Worm (Caenorhabditis elegans) whole organism, L4 larva: ENCODE results near the gene H37A05.2.

ENCODE experiments used
- T20F7.1 ChIP-seq: fragments of 200-800 bp; sonication (Bioruptor generic); optimal IDR thresholded peaks from 2 replicates; lab custom pipeline; 2018; ENCODE audit warnings: mild to moderate bottlenecking, missing genetic modification characterization, missing compliant biosample characterization
- T26A8.4 ChIP-seq: fragments of 200-800 bp; sonication (Bioruptor generic); IDR thresholded peaks from 2 replicates; pipeline ENCODE4 v1.3.6; 2022; ENCODE audit warnings: missing genetic modification characterization, missing compliant biosample characterization
- Y48G9A.11 ChIP-seq: fragments of 200-800 bp; sonication (Bioruptor generic); IDR thresholded peaks from 2 replicates; pipeline ENCODE4 v1.3.6; 2022; ENCODE audit warnings: missing genetic modification reagents, missing genetic modification characterization, missing compliant biosample characterization
- aha-1 ChIP-seq: fragments of 150-350 bp; peaks from one replicate; lab custom pipeline; 2014; ENCODE audit warnings: missing biosample characterization, missing genetic modification characterization
- aly-2 ChIP-seq: sonication (generic microtip); optimal IDR thresholded peaks from 2 replicates; lab custom pipeline; 2018; ENCODE audit warnings: missing biosample characterization, missing genetic modification characterization
- cey-2 ChIP-seq: sonication (generic microtip); optimal IDR thresholded peaks from 3 replicates; lab custom pipeline; 2017; ENCODE audit warnings: missing genetic modification characterization, mild to moderate bottlenecking, missing compliant biosample characterization, antibody characterized with exemption, borderline replicate concordance; ENCODE audit not compliant: insufficient read depth
- daf-12 ChIP-seq: fragments of 150-350 bp; optimal IDR thresholded peaks from 2 replicates; lab custom pipeline; 2014; ENCODE audit warnings: missing biosample characterization, missing genetic modification reagents, missing genetic modification characterization
- dmd-6 ChIP-seq: fragments of 200-800 bp; sonication (Bioruptor generic); IDR thresholded peaks from 2 replicates; pipeline ENCODE4 v1.3.6; 2022; ENCODE audit warnings: missing genetic modification reagents, missing genetic modification characterization, missing compliant biosample characterization
- dpl-1 ChIP-seq: fragments of 150-350 bp; optimal IDR thresholded peaks from 2 replicates; lab custom pipeline; 2014; ENCODE audit warnings: missing biosample characterization, missing genetic modification reagents, missing genetic modification characterization
- dve-1 ChIP-seq: sonication (generic microtip); optimal IDR thresholded peaks from 2 replicates; lab custom pipeline; 2017; ENCODE audit warnings: antibody characterized with exemption, mild to moderate bottlenecking, missing genetic modification characterization, missing compliant biosample characterization; ENCODE audit not compliant: insufficient read depth
- egl-43 ChIP-seq: fragments of 200-800 bp; sonication (Bioruptor generic); IDR thresholded peaks from 2 replicates; pipeline ENCODE4 v1.3.6; 2022; ENCODE audit warnings: missing genetic modification reagents, missing genetic modification characterization, missing compliant biosample characterization
- fkh-10 ChIP-seq: fragments of 150-350 bp; optimal IDR thresholded peaks from 2 replicates; lab custom pipeline; 2014; ENCODE audit warnings: missing biosample characterization, missing genetic modification reagents, missing genetic modification characterization
- fos-1 ChIP-seq: fragments of 150-350 bp; optimal IDR thresholded peaks from 2 replicates; lab custom pipeline; 2014; ENCODE audit warnings: missing biosample characterization, missing genetic modification characterization
- gei-8 ChIP-seq: fragments of 200-800 bp; sonication (Bioruptor generic); optimal IDR thresholded peaks from 2 replicates; lab custom pipeline; 2018; ENCODE audit warnings: mild to moderate bottlenecking, missing genetic modification characterization, missing compliant biosample characterization
- hif-1 ChIP-seq, 2 experiments: sonication (generic microtip); optimal IDR thresholded peaks; 2 replicates each; lab custom pipeline; 2016 to 2017; ENCODE audit warnings: missing compliant biosample characterization in 2 of 2, missing genetic modification characterization in 2 of 2, missing genetic modification reagents in 2 of 2, missing genotype in 2 of 2, mild to moderate bottlenecking in 1 of 2
- hlh-11 ChIP-seq: fragments of 200-800 bp; sonication (Bioruptor generic); optimal IDR thresholded peaks from 2 replicates; lab custom pipeline; 2018; ENCODE audit warnings: mild to moderate bottlenecking, missing genetic modification characterization, missing compliant biosample characterization
- hmg-1.1 ChIP-seq: fragments of 200-800 bp; sonication (Bioruptor generic); IDR thresholded peaks from 2 replicates; pipeline ENCODE4 v1.3.6; 2022; ENCODE audit warnings: missing genetic modification reagents, missing genetic modification characterization, missing compliant biosample characterization
- lin-13 ChIP-seq: fragments of 150-350 bp; optimal IDR thresholded peaks from 2 replicates; lab custom pipeline; 2014; ENCODE audit warnings: missing biosample characterization, missing genetic modification reagents, missing genetic modification characterization
- lin-38 ChIP-seq: fragments of 200-800 bp; sonication (Bioruptor generic); IDR thresholded peaks from 2 replicates; pipeline ENCODE4 v1.3.6; 2022; ENCODE audit warnings: missing genetic modification reagents, missing genetic modification characterization, missing compliant biosample characterization
- lin-39 ChIP-seq: fragments of 150-350 bp; optimal IDR thresholded peaks from 2 replicates; lab custom pipeline; 2014; ENCODE audit warnings: missing biosample characterization, missing genetic modification reagents, missing genetic modification characterization
- mep-1 ChIP-seq: fragments of 150-350 bp; sonication (generic microtip); optimal IDR thresholded peaks from 3 replicates; lab custom pipeline; 2014; ENCODE audit warnings: missing biosample characterization, missing genetic modification characterization
- mes-2 ChIP-seq: sonication (generic microtip); optimal IDR thresholded peaks from 2 replicates; lab custom pipeline; 2016; ENCODE audit warnings: missing genotype, mild to moderate bottlenecking, missing genetic modification characterization, missing compliant biosample characterization; ENCODE audit not compliant: poor library complexity, severe bottlenecking
- mxl-2 ChIP-seq: fragments of 200-800 bp; sonication (Bioruptor generic); conservative IDR thresholded peaks from 2 replicates; pipeline ENCODE4 v1.3.6; 2022; ENCODE audit warnings: missing genetic modification reagents, missing genetic modification characterization, missing compliant biosample characterization
- nhr-25 ChIP-seq: sonication (generic microtip); optimal IDR thresholded peaks from 2 replicates; lab custom pipeline; 2017; ENCODE audit warnings: missing genetic modification characterization, mild to moderate bottlenecking, missing compliant biosample characterization, antibody characterized with exemption, moderate library complexity, borderline replicate concordance; ENCODE audit not compliant: insufficient read depth
- nhr-6 ChIP-seq: fragments of 150-350 bp; optimal IDR thresholded peaks from 2 replicates; lab custom pipeline; 2014; ENCODE audit warnings: missing biosample characterization, missing genetic modification characterization
- nhr-76 ChIP-seq: fragments of 150-350 bp; optimal IDR thresholded peaks from 2 replicates; lab custom pipeline; 2014; ENCODE audit warnings: missing biosample characterization, missing genetic modification characterization
- nhr-77 ChIP-seq: fragments of 150-350 bp; optimal IDR thresholded peaks from 2 replicates; lab custom pipeline; 2014; ENCODE audit warnings: missing biosample characterization, missing genetic modification characterization
- pqm-1 ChIP-seq: sonication (generic microtip); optimal IDR thresholded peaks from 2 replicates; lab custom pipeline; 2017; ENCODE audit warnings: missing biosample characterization, missing genetic modification characterization
- unc-130 ChIP-seq: sonication (generic microtip); optimal IDR thresholded peaks from 2 replicates; lab custom pipeline; 2016; ENCODE audit warnings: missing genetic modification reagents, missing genetic modification characterization, missing compliant biosample characterization
- unc-62 ChIP-seq, 3 experiments: fragments of 150-350 bp in 1 of 3; sonication (generic microtip); optimal IDR thresholded peaks in 2 of 3; peaks in 1 of 3; 1 replicate in 1 of 3; 2 replicates in 2 of 3; lab custom pipeline; 2014 to 2017; ENCODE audit warnings: missing biosample characterization in 3 of 3, missing genetic modification characterization in 3 of 3, missing genetic modification reagents in 3 of 3, missing genotype in 1 of 3
- zag-1 ChIP-seq: fragments of 150-350 bp; optimal IDR thresholded peaks from 2 replicates; lab custom pipeline; 2014; ENCODE audit warnings: missing biosample characterization, missing genetic modification characterization

The H37A05.2 gene

DNA sequence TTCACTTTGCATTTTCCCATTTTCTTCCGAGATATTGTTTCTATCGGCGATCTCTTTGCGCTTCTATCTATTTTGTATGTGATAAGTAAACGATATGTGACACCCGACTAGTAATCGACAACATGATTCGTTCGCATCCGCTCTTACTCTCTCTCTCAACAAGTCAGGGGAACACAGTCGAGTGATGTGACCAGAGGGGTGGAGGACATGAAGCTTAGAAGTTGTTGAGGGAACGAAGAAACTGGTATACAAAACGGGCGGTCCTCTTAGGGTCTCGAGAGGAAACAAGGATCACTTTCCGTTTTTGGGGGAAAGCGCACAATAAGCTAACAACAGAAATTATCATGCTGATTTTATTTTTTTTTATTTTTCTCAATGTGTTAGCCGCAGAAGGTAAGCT lies 41.0 kb downstream of the H37A05.2 start, which contains the start of gene F53F4.4:
TSS of gene F53F4.4 (plus strand) at position 301 of the 400 bp plus-strand sequence.
- TF ChIP-seq aha-1 (tag; lab: Kevin White, UChicago) (peak; percentile 37), dve-1 (tag; lab: Kevin White, UChicago) (no peak), egl-43 (GFP tag; lab: Robert Waterston, UW) (peak; percentile 25; the same call in 1 of the 2 replicates), nhr-25 (no peak), lin-38 (GFP tag; lab: Robert Waterston, UW) (peak; percentile 41), daf-12 (tag; lab: Kevin White, UChicago) (no peak), unc-130 (no peak), nhr-77 (tag; lab: Kevin White, UChicago) (no peak), unc-62 (GFP tag; optimal IDR thresholded peaks at IDR 0.05 in 1 of 2; lab: Kevin White, UChicago) (peak in 1 of 2 experiments; percentile 32), unc-62 (tag; optimal IDR thresholded peaks at IDR 0.05; lab: Kevin White, UChicago) (no peak)
- TF ChIP-seq, all 104 proteins: peak for 4

DNA sequence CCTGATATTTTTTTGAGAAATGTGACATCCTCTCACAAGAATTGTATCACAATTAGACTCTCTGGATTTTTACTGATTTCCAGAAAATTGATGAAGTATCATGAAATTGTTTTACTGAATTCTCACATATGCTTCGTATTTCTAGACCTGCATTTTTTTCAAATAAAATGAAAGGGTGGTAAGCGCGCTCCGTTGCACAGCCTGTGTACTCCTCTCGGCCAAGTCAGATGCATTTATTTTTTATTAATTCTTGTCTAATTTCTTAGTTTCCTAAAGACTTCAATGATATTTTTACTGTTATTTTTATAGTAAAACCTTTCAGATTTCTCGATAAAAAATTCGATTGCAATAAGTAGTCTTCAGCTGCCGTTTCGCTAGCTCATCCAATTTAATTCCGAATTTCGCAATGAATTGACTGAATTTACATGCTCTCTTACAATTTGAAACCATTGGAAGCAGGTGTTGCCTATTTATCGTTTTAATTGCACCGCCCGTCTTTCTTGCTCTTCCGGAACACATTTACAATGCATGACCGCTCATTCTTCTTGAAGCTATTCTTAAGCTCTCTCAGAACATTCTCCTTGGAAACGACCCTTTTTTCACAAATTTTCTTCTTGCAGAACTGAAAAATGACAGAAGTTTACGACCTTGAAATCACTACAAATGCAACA lies 42.4 kb downstream of the H37A05.2 start, which contains the start of gene tbcb-1:
TSS of gene tbcb-1 (plus strand) at position 621 of the 671 bp plus-strand sequence.
- peak; percentile 46 for TF ChIP-seq T20F7.1 (GFP tag; lab: Kevin White, UChicago)
- no peak for TF ChIP-seq nhr-76
- TF ChIP-seq dpl-1 (GFP tag; lab: Kevin White, UChicago): peak; percentile 56
- no peak for TF ChIP-seq lin-13
- TF ChIP-seq unc-62 (GFP tag; optimal IDR thresholded peaks at IDR 0.05 in 1 of 2; lab: Kevin White, UChicago): peak in 1 of 2 experiments; percentile 53
- TF ChIP-seq unc-62 (tag; optimal IDR thresholded peaks at IDR 0.05; lab: Kevin White, UChicago): no peak
- TF ChIP-seq pqm-1 (tag; lab: Kevin White, UChicago): no peak
- peak; percentile 82 for TF ChIP-seq mes-2 (tag; lab: Kevin White, UChicago)
- no peak for TF ChIP-seq mxl-2 (GFP tag; lab: Robert Waterston, UW)
- TF ChIP-seq lin-38 (GFP tag; lab: Robert Waterston, UW): peak; percentile 93

DNA sequence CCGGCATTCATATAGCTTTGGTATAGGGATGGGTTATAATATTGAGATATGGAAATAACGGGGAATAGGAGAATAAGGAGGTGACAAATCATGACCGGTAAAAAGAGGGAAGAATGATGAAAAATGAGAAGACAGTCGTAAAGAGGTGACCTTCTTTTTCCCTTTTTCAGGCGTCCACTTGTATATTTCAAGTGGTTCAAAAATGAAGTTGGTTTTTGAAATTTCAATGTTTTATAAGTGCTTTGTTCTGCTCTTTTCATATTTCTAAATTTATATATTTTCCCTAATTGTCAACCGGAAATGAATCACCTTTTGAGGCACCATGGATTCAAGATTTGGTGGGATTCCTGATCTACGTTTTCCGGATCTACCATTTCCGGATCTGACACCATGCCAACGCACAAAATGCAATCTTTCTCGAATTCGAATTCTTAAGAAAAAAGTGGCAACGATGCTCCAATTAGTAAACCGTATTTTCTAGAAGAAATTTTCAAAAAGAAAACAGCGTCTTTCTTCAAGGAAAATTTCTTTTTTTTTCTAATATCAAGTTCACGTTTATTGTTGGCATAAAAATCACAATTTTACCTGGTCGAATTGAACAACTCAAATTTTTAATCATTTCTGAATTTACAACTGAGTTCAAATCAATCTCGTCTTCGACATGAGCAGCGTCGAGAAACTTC lies 44.4 kb downstream of the H37A05.2 start, which contains the start of the genes F53F4.2 and F53F4.18:
TSS of gene F53F4.2 (minus strand) at position 101 of the 683 bp plus-strand sequence.
TSS of gene F53F4.18 (plus strand) at position 633 of the 683 bp plus-strand sequence.
- no peak for TF ChIP-seq Y48G9A.11 (GFP tag; lab: Robert Waterston, UW)
- no peak for TF ChIP-seq gei-8 (GFP tag; lab: Kevin White, UChicago)
- TF ChIP-seq mep-1 (tag; lab: Kevin White, UChicago): no peak
- no peak for TF ChIP-seq dpl-1 (GFP tag; lab: Kevin White, UChicago)
- TF ChIP-seq lin-38 (GFP tag; lab: Robert Waterston, UW): no peak
- TF ChIP-seq pqm-1 (tag; lab: Kevin White, UChicago): no peak
- TF ChIP-seq hlh-11: no peak
- no peak for TF ChIP-seq hmg-1.1
- no peak for TF ChIP-seq cey-2 (tag; lab: Kevin White, UChicago)

DNA sequence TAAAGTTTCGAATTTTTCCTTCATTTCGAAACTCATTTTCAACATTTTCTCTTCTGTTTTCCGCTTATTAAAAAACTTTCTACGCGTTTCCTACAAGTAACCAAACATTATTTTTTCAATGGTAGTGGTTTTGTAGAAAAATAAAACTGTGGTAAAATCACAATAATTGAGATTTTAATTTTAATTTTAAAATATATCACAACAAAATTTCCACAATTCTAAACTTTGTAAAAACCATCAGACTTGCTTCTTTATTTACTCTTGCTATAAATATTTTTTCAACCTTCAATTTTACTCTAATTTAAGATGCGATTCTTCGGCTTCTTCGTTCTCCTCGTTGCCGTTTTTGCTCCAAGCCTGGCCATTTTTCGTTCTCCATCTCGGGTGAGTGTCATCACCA lies 46.1 kb downstream of the H37A05.2 start, which contains the start of gene F53F4.17:
TSS of gene F53F4.17 (plus strand) at position 301 of the 400 bp plus-strand sequence.
- no peak for TF ChIP-seq zag-1 (tag; lab: Kevin White, UChicago)
- no peak for TF ChIP-seq lin-13
- TF ChIP-seq nhr-6 (tag; lab: Kevin White, UChicago): no peak

DNA sequence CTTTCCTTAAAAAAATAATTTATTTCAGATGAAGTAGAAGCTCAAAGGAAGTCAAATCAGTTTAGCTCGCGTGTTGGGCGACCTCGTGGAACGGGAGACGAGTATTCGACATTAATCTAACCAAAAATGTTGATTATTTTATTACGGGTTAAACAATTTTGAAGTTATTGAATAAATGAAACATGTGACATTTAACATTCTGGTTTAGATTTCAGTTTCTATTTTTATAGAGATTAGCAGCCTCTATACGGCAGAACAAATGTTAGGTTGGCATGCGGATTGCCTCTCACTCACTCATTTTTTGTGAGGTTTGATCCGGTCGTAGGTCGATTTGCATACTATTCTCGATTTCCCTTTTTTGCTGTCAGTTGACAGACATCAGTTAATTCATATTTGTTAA lies 49.6 kb downstream of the H37A05.2 start, which contains the start of gene F53F4.1:
TSS of gene F53F4.1 (plus strand) at position 301 of the 400 bp plus-strand sequence.
- TF ChIP-seq T26A8.4 (GFP tag; lab: Robert Waterston, UW) (no peak), fos-1 (tag; lab: Kevin White, UChicago) (no peak), aly-2 (tag; lab: Kevin White, UChicago) (no peak), hif-1 (tag; optimal IDR thresholded peaks at IDR 0.05; lab: Kevin White, UChicago) (no peak), lin-39 (tag; lab: Kevin White, UChicago) (no peak), nhr-6 (tag; lab: Kevin White, UChicago) (no peak), fkh-10 (no peak), daf-12 (tag; lab: Kevin White, UChicago) (no peak), dmd-6 (no peak)
